Worm (Caenorhabditis elegans): Measurements from ENCODE around the gene Y11D7A.5.

The Y11D7A.5 gene

DNA sequence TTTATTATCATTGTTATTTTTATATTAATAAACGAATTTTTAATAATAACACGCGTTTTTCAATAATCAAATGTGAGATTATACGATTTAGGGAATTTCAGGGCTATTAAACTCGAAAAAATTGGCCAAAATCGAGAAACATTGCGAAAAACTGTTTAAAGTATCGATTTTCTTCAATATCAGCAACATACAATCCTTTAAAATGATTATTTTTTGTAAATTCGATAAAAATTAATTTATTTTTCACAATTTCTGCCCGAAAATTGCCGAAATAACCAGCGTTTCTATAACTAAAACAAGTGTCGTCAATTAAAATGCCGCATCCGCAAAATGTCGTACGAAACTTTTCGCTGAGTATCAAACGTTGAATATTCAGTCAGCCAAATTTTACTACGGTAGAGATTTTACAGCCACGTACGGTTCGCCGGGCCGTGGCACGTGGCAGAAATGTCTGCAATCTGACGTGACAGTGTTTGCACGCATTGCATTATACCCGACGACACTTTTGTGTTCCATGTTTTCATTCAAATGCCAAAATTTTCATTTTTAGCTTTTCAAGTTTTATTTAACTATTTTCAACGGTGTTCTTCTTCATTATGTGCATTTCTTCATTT is 49.2 kb downstream of the Y11D7A.5 start:
- TF ChIP-seq hrde-1 (tag; optimal IDR thresholded peaks at IDR 0.05; ENCODE audit: borderline replicate concordance) = peak; percentile 24
- peak; percentile 99 for TF ChIP-seq ztf-25 (GFP tag; IDR thresholded peaks at IDR 0.05)
- peak; percentile 86 for TF ChIP-seq xnd-1 (tag; optimal IDR thresholded peaks at IDR 0.05)
- TF ChIP-seq lin-26 (GFP tag; IDR thresholded peaks at IDR 0.05) = peak; percentile 98
- peak; percentile 100 for TF ChIP-seq C17E4.6 (GFP tag; IDR thresholded peaks at IDR 0.05)
- peak; percentile 93 for TF ChIP-seq ztf-6 (GFP tag; IDR thresholded peaks at IDR 0.05)
- peak; percentile 97 for TF ChIP-seq bed-1 (GFP tag; IDR thresholded peaks at IDR 0.05)
- peak; percentile 28 for TF ChIP-seq F49E8.2 (tag; optimal IDR thresholded peaks at IDR 0.05; ENCODE audit: insufficient read depth)
- TF ChIP-seq rcor-1 (GFP tag; IDR thresholded peaks at IDR 0.05) = peak; percentile 99
- peak; percentile 99 for TF ChIP-seq pbrm-1 (GFP tag; IDR thresholded peaks at IDR 0.05)
- peak; percentile 82 for TF ChIP-seq egrh-3 (GFP tag; IDR thresholded peaks at IDR 0.05)
- TF ChIP-seq egl-44 (GFP tag; IDR thresholded peaks at IDR 0.05) = peak; percentile 97
- TF ChIP-seq egl-18 (GFP tag; IDR thresholded peaks at IDR 0.05) = peak; percentile 96
- TF ChIP-seq let-607 (tag; optimal IDR thresholded peaks at IDR 0.05) = peak; percentile 61 to 91
- TF ChIP-seq ceh-100 (GFP tag; IDR thresholded peaks at IDR 0.05) = peak; percentile 93
- TF ChIP-seq Y79H2A.3 (GFP tag; conservative IDR thresholded peaks at IDR 0.05) = peak; percentile 99
- TF ChIP-seq dox-1 (GFP tag; IDR thresholded peaks at IDR 0.05) = peak; percentile 100
- TF ChIP-seq cebp-2 (GFP tag; IDR thresholded peaks at IDR 0.05) = peak; percentile 95
- peak; percentile 99 for TF ChIP-seq ekl-4 (GFP tag; IDR thresholded peaks at IDR 0.05)
- peak; percentile 86 for TF ChIP-seq tlf-1 (GFP tag; optimal IDR thresholded peaks at IDR 0.05)
- peak; percentile 62 for TF ChIP-seq tbp1 (GFP tag; optimal IDR thresholded peaks at IDR 0.05)
- TF ChIP-seq hmg-1.2 (GFP tag; IDR thresholded peaks at IDR 0.05) = peak; percentile 100
- peak; percentile 97 for TF ChIP-seq F33H1.4 (GFP tag; IDR thresholded peaks at IDR 0.05)
- peak; percentile 95 for TF ChIP-seq K11D2.4 (GFP tag; IDR thresholded peaks at IDR 0.05)
- peak; percentile 97 for TF ChIP-seq Y56A3A.18 (GFP tag; IDR thresholded peaks at IDR 0.05)
- TF ChIP-seq mcd-1 (GFP tag; IDR thresholded peaks at IDR 0.05) = peak; percentile 98
- TF ChIP-seq aptf-2 (GFP tag; conservative IDR thresholded peaks at IDR 0.05) = peak; percentile 96
- peak; percentile 100 for TF ChIP-seq Y95B8A.8 (GFP tag; IDR thresholded peaks at IDR 0.05)
- peak; percentile 100 for TF ChIP-seq B0019.2 (GFP tag; conservative IDR thresholded peaks at IDR 0.05)
- TF ChIP-seq F39B2.1 (GFP tag; IDR thresholded peaks at IDR 0.05) = peak; percentile 96
- TF ChIP-seq lin-35 (GFP tag; optimal IDR thresholded peaks at IDR 0.05) = peak in 2 of 3 experiments; percentile 14
- TF ChIP-seq repo-1 (tag; optimal IDR thresholded peaks at IDR 0.05) = peak; percentile 27
- TF ChIP-seq bed-2 (GFP tag; IDR thresholded peaks at IDR 0.05) = peak; percentile 99
- peak; percentile 17 for TF ChIP-seq atf-7 (tag; optimal IDR thresholded peaks at IDR 0.05)
- TF ChIP-seq Y53G8AR.9 (GFP tag; conservative IDR thresholded peaks at IDR 0.05) = peak; percentile 99
- peak; percentile 96 for TF ChIP-seq attf-6 (GFP tag; IDR thresholded peaks at IDR 0.05)
- TF ChIP-seq C06A6.2 (GFP tag; conservative IDR thresholded peaks at IDR 0.05) = peak; percentile 92
- peak; percentile 90 for TF ChIP-seq ceh-40 (GFP tag; IDR thresholded peaks at IDR 0.05)
- peak; percentile 98 for TF ChIP-seq sea-2 (GFP tag; IDR thresholded peaks at IDR 0.05)
- 0 out of 2 replicates have a peak, but pooled peaks have one; percentile 9 for TF ChIP-seq ceh-58 (GFP tag; IDR thresholded peaks at IDR 0.05)
- peak; percentile 13 for TF ChIP-seq attf-5 (GFP tag; optimal IDR thresholded peaks at IDR 0.05)
- peak; percentile 94 for TF ChIP-seq let-526 (GFP tag; IDR thresholded peaks at IDR 0.05)
- TF ChIP-seq lsl-1 (GFP tag; optimal IDR thresholded peaks at IDR 0.05) = peak; percentile 85
- 0 out of 2 replicates have a peak, but pooled peaks have one; percentile 35 for TF ChIP-seq B0336.3 (GFP tag; IDR thresholded peaks at IDR 0.05)
- TF ChIP-seq hmg-20 (GFP tag; IDR thresholded peaks at IDR 0.05) = peak; percentile 95
- peak; percentile 99 for TF ChIP-seq F37B4.10 (GFP tag; IDR thresholded peaks at IDR 0.05)
- TF ChIP-seq Y53F4B.3 (GFP tag; IDR thresholded peaks at IDR 0.05) = peak; percentile 95

Data from whole organism, young adult.